Fruit fly (Drosophila melanogaster) whole organism, embryonic: ENCODE data around the gene Prp31.

Source experiments
- Asciz ChIP-seq: fragments of 200-800 bp; sonication (Bioruptor generic); optimal IDR thresholded peaks from 2 replicates; lab custom pipeline; 2017; ENCODE audit warnings: missing biosample characterization, mild to moderate bottlenecking, missing genetic modification characterization, missing genetic modification reagents
- CG10267 ChIP-seq: fragments of 200-800 bp; sonication (Bioruptor generic); optimal IDR thresholded peaks from 2 replicates; lab custom pipeline; 2018; ENCODE audit warnings: missing biosample characterization, mild to moderate bottlenecking, missing genetic modification characterization, moderate library complexity
- CG10979 ChIP-seq: fragments of 200-800 bp; sonication (Bioruptor generic); optimal IDR thresholded peaks from 2 replicates; lab custom pipeline; 2018; ENCODE audit warnings: missing biosample characterization, mild to moderate bottlenecking, missing genetic modification characterization, moderate library complexity
- CG12391 ChIP-seq: fragments of 200-800 bp; sonication (Bioruptor generic); optimal IDR thresholded peaks from 3 replicates; lab custom pipeline; 2018; ENCODE audit warnings: missing biosample characterization, mild to moderate bottlenecking, missing genetic modification characterization, moderate library complexity
- CG17829 ChIP-seq: fragments of 200-800 bp; optimal IDR thresholded peaks from 2 replicates; lab custom pipeline; 2019; ENCODE audit warnings: missing biosample characterization, mild to moderate bottlenecking, missing genetic modification characterization, moderate library complexity
- CG30403 ChIP-seq: fragments of 200-800 bp; sonication (Bioruptor generic); optimal IDR thresholded peaks from 3 replicates; lab custom pipeline; 2016; ENCODE audit warnings: missing biosample characterization, missing genetic modification characterization
- CG7556 ChIP-seq: fragments of 200-800 bp; sonication (Bioruptor generic); optimal IDR thresholded peaks from 2 replicates; lab custom pipeline; 2017; ENCODE audit warnings: missing biosample characterization, mild to moderate bottlenecking, missing genetic modification characterization
- CG9727 ChIP-seq: fragments of 200-800 bp; sonication (Bioruptor generic); optimal IDR thresholded peaks from 3 replicates; lab custom pipeline; 2017; ENCODE audit warnings: missing biosample characterization, mild to moderate bottlenecking, missing genetic modification characterization
- D19A ChIP-seq: fragments of 200-800 bp; optimal IDR thresholded peaks from 3 replicates; lab custom pipeline; 2019; ENCODE audit warnings: missing biosample characterization, mild to moderate bottlenecking, missing genetic modification characterization, moderate library complexity
- Meics ChIP-seq: fragments of 200-800 bp; sonication (Bioruptor generic); optimal IDR thresholded peaks from 2 replicates; lab custom pipeline; 2017; ENCODE audit warnings: missing biosample characterization, mild to moderate bottlenecking, missing genetic modification characterization
- Sox100B ChIP-seq: fragments of 200-800 bp; sonication (Bioruptor generic); optimal IDR thresholded peaks from 3 replicates; lab custom pipeline; 2018; ENCODE audit warnings: missing biosample characterization, mild to moderate bottlenecking, missing genetic modification characterization
- disco-r ChIP-seq: fragments of 200-800 bp; sonication (Bioruptor generic); optimal IDR thresholded peaks from 2 replicates; lab custom pipeline; 2016; ENCODE audit warnings: missing biosample characterization, missing genetic modification characterization
- dmrt99B ChIP-seq: fragments of 200-800 bp; sonication (Bioruptor generic); optimal IDR thresholded peaks from 2 replicates; lab custom pipeline; 2018; ENCODE audit warnings: missing biosample characterization, mild to moderate bottlenecking, missing genetic modification characterization, moderate library complexity
- dysf ChIP-seq: fragments of 200-800 bp; sonication (Bioruptor generic); IDR thresholded peaks from 3 replicates; pipeline ENCODE4 v1.3.6; 2022; ENCODE audit warnings: missing biosample characterization, missing genetic modification characterization
- gem ChIP-seq: fragments of 200-800 bp; sonication (Bioruptor generic); optimal IDR thresholded peaks from 2 replicates; lab custom pipeline; 2019; ENCODE audit warnings: missing biosample characterization, mild to moderate bottlenecking, missing genetic modification characterization, moderate library complexity
- grau ChIP-seq: fragments of 200-800 bp; optimal IDR thresholded peaks from 3 replicates; lab custom pipeline; 2019; ENCODE audit warnings: missing biosample characterization, mild to moderate bottlenecking, missing genetic modification characterization, moderate library complexity
- lola ChIP-seq, 3 experiments: fragments of >200 bp in 2 of 3; fragments of 200-800 bp in 1 of 3; sonication (Bioruptor generic) in 1 of 3; optimal IDR thresholded peaks; 2 replicates each; lab custom pipeline; 2017 to 2019; ENCODE audit warnings: missing biosample characterization in 3 of 3, missing genetic modification characterization in 3 of 3, mild to moderate bottlenecking in 1 of 3, moderate library complexity in 1 of 3
- lov ChIP-seq, 2 experiments: fragments of 200-800 bp in 1 of 2; fragments of >200 bp in 1 of 2; sonication (Bioruptor generic) in 1 of 2; IDR thresholded peaks in 1 of 2; optimal IDR thresholded peaks in 1 of 2; 2 replicates in 1 of 2; 3 replicates in 1 of 2; pipeline versions ENCODE4 v1.3.6 to Lab custom; 2017 to 2022; ENCODE audit warnings: missing biosample characterization in 1 of 2, missing genetic modification characterization in 1 of 2
- nom ChIP-seq: fragments of 200-800 bp; sonication (Bioruptor generic); optimal IDR thresholded peaks from 2 replicates; lab custom pipeline; 2017; ENCODE audit warnings: missing biosample characterization, missing genetic modification characterization, mild to moderate bottlenecking, moderate library complexity, missing genetic modification reagents
- prd ChIP-seq, 3 experiments: fragments of >200 bp in 2 of 3; fragments of 200-800 bp in 1 of 3; sonication (Bioruptor generic) in 1 of 3; optimal IDR thresholded peaks in 2 of 3; IDR thresholded peaks in 1 of 3; 2 replicates in 2 of 3; 3 replicates in 1 of 3; pipeline versions ENCODE4 v1.3.6 to Lab custom; 2017 to 2022; ENCODE audit warnings: missing biosample characterization in 1 of 3, missing genetic modification characterization in 1 of 3
- tin ChIP-seq: fragments of 200-800 bp; sonication (Bioruptor generic); optimal IDR thresholded peaks from 3 replicates; lab custom pipeline; 2016; ENCODE audit warnings: missing biosample characterization, missing genetic modification characterization

The Prp31 gene

DNA sequence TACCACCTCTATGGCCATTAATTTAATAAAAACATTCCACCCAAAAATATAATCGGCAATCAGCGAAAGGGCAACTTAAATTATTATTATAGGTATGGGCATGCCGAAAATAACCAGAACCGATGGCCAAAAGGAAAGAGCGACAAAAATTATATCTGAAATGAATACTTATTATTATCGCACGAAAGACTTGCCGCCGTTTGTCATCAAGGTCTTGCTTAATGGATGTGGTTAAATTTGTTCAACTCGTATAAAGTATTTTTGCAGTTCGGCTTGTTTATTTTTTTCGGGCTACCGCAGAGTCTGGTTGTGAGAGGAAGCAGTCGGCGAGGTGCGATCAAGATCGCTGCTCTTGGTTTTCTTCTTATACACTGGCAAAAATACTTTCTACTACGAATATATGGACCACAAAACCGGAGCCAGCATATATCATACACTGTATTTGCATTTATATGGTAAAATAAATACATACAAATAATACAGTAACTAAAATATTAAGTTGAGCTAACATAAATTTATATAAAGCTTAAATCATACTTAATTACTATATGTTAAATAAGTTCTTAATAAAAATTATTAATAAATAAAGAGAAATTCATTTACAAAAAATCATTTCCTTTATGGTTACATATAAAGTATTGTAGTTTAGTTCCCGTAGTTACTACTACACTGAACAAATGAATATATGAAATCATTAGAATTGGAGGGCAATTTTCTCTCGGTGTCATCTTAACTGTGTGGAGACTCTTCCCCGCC is 50.0 kb downstream of the Prp31 start (continued):
- TF ChIP-seq tin (GFP tag; lab: Kevin White, UChicago) (peak; percentile 3), Asciz (GFP tag; lab: Kevin White, UChicago) (peak; percentile 26), CG9727 (GFP tag; lab: Kevin White, UChicago) (peak; percentile 51), dysf (GFP tag; lab: Robert Waterston, UW) (peak; percentile 45; the same call in 1 of the 3 replicates), grau (tag; lab: Kevin White, UChicago) (peak; percentile 11), CG10267 (tag; lab: Kevin White, UChicago) (peak; percentile 32), nom (GFP tag; lab: Kevin White, UChicago) (peak; percentile 21), dmrt99B (peak; percentile 56), lov (optimal IDR thresholded peaks at IDR 0.05; lab: Kevin White, UChicago) (no peak), lov (GFP tag; IDR thresholded peaks at IDR 0.05; lab: Robert Waterston, UW) (no peak), lola (GFP tag; optimal IDR thresholded peaks at IDR 0.05; lab: Kevin White, UChicago) (peak in 1 of 3 experiments; percentile 28), Meics (peak; percentile 17), prd (optimal IDR thresholded peaks at IDR 0.05; lab: Kevin White, UChicago) (no peak), prd (GFP tag; IDR thresholded peaks at IDR 0.05; lab: Robert Waterston, UW) (peak; percentile 16; the same call in 1 of the 3 replicates), CG12391 (tag; lab: Kevin White, UChicago) (peak; percentile 4), gem (tag; lab: Kevin White, UChicago) (peak; percentile 47), D19A (tag; lab: Kevin White, UChicago) (peak; percentile 75), CG17829 (tag; lab: Kevin White, UChicago) (peak; percentile 29), disco-r (GFP tag; lab: Kevin White, UChicago) (no peak), CG7556 (GFP tag; lab: Kevin White, UChicago) (peak; percentile 14), CG30403 (GFP tag; lab: Kevin White, UChicago) (peak; percentile 13), Sox100B (peak; percentile 26), CG10979 (tag; lab: Kevin White, UChicago) (peak; percentile 40)
